Worm (Caenorhabditis elegans): ENCODE measurements around the gene asp-9.

DNA sequence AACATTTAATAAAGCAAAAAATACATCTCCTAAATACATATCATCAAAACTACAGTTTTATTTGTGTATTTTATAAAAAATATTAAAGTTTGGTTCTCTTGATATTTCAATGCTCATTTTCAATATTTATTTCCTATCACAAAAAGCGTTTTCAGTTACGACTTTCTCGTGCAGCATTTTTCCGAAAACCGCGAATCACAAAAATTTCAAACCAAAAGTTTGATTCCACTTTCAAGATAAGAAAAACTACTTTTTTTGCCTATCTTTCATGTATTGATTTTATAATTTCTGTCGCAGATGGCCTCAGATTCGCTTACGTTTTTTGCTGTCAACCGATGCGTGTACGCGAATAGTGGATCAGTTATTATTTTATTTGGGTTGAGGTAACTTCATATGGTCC lies 33.7 kb downstream of the asp-9 start, which contains the start of gene C49A9.4:
- TF ChIP-seq lsy-2 (tag; optimal IDR thresholded peaks at IDR 0.05) (no peak), unc-62 (GFP tag; optimal IDR thresholded peaks at IDR 0.05) (no peak), pha-4 (tag; optimal IDR thresholded peaks at IDR 0.05) (no peak), nhr-28 (tag; optimal IDR thresholded peaks at IDR 0.05) (no peak)

Data from whole organism, mixed stage, embryonic.